Fruit fly (Drosophila melanogaster): Measurements from ENCODE around the gene Tango4.

dm6 chrX:12014131-12014530 lies 6.7 kb upstream of the Tango4 start:
- TF ChIP-seq Smox (GFP tag; optimal IDR thresholded peaks at IDR 0.05): no peak
- no peak for TF ChIP-seq CG32006 (GFP tag; optimal IDR thresholded peaks at IDR 0.05)
- TF ChIP-seq CG11294 (GFP tag; IDR thresholded peaks at IDR 0.05): no peak
